Worm (Caenorhabditis elegans) whole organism, L4 larva: ENCODE measurements around the gene W10D9.1.
"Not testable (repeated sequence)": the region's sequence is repeated elsewhere in the genome, so short reads cannot be mapped to it uniquely, and the experiment has no call there.

ENCODE experiments used
- T20F7.1 ChIP-seq: fragments of 200-800 bp; sonication (Bioruptor generic); optimal IDR thresholded peaks from 2 replicates; lab custom pipeline; 2018; ENCODE audit warnings: mild to moderate bottlenecking, missing genetic modification characterization, missing compliant biosample characterization
- Y105C5A.15 ChIP-seq: fragments of 200-800 bp; sonication (Bioruptor generic); IDR thresholded peaks from 2 replicates; pipeline ENCODE4 v1.3.6; 2022; ENCODE audit warnings: missing genetic modification characterization, missing compliant biosample characterization
- aha-1 ChIP-seq: fragments of 150-350 bp; peaks from one replicate; lab custom pipeline; 2014; ENCODE audit warnings: missing biosample characterization, missing genetic modification characterization
- ceh-62 ChIP-seq: sonication (generic microtip); optimal IDR thresholded peaks from 2 replicates; lab custom pipeline; 2017; ENCODE audit warnings: missing biosample characterization, missing genetic modification characterization
- ctbp-1 ChIP-seq: fragments of 200-800 bp; sonication (Bioruptor generic); IDR thresholded peaks from 2 replicates; pipeline ENCODE4 v1.3.6; 2022; ENCODE audit warnings: missing genetic modification reagents, missing genetic modification characterization, missing compliant biosample characterization
- hlh-11 ChIP-seq: fragments of 200-800 bp; sonication (Bioruptor generic); optimal IDR thresholded peaks from 2 replicates; lab custom pipeline; 2018; ENCODE audit warnings: mild to moderate bottlenecking, missing genetic modification characterization, missing compliant biosample characterization
- jun-1 ChIP-seq: fragments of 150-350 bp; optimal IDR thresholded peaks from 2 replicates; lab custom pipeline; 2014; ENCODE audit warnings: missing biosample characterization, missing genetic modification reagents, missing genetic modification characterization
- lim-7 ChIP-seq: fragments of 200-800 bp; sonication (Bioruptor generic); IDR thresholded peaks from 2 replicates; pipeline ENCODE4 v1.3.6; 2022; ENCODE audit warnings: missing genetic modification characterization, missing compliant biosample characterization
- lin-13 ChIP-seq: fragments of 150-350 bp; optimal IDR thresholded peaks from 2 replicates; lab custom pipeline; 2014; ENCODE audit warnings: missing biosample characterization, missing genetic modification reagents, missing genetic modification characterization
- lin-15B ChIP-seq: fragments of 150-350 bp; sonication (generic microtip); optimal IDR thresholded peaks from 3 replicates; lab custom pipeline; 2014; ENCODE audit warnings: missing biosample characterization, missing genetic modification characterization
- lin-29 ChIP-seq: fragments of 200-800 bp; sonication (Bioruptor generic); IDR thresholded peaks from 2 replicates; pipeline ENCODE4 v1.3.6; 2022; ENCODE audit warnings: missing genetic modification reagents, missing genetic modification characterization, missing compliant biosample characterization
- lin-39 ChIP-seq: fragments of 150-350 bp; optimal IDR thresholded peaks from 2 replicates; lab custom pipeline; 2014; ENCODE audit warnings: missing biosample characterization, missing genetic modification reagents, missing genetic modification characterization
- lir-3 ChIP-seq: sonication (generic microtip); optimal IDR thresholded peaks from 2 replicates; lab custom pipeline; 2016; ENCODE audit warnings: mild to moderate bottlenecking, missing genetic modification characterization, missing compliant biosample characterization
- lsy-2 ChIP-seq, 2 experiments: fragments of 150-350 bp in 1 of 2; sonication (generic microtip) in 1 of 2; optimal IDR thresholded peaks; 2 replicates each; lab custom pipeline; 2014 to 2017; ENCODE audit warnings: missing biosample characterization in 2 of 2, missing genetic modification characterization in 2 of 2
- mdt-29 ChIP-seq: fragments of 200-800 bp; sonication (Bioruptor generic); IDR thresholded peaks from 2 replicates; pipeline ENCODE4 v1.3.6; 2022; ENCODE audit warnings: missing genetic modification reagents, missing genetic modification characterization, missing compliant biosample characterization
- mes-2 ChIP-seq: sonication (generic microtip); optimal IDR thresholded peaks from 2 replicates; lab custom pipeline; 2016; ENCODE audit warnings: missing genotype, mild to moderate bottlenecking, missing genetic modification characterization, missing compliant biosample characterization; ENCODE audit not compliant: poor library complexity, severe bottlenecking
- nhr-237 ChIP-seq: sonication (generic microtip); optimal IDR thresholded peaks from 2 replicates; lab custom pipeline; 2017; ENCODE audit warnings: missing biosample characterization, missing genetic modification characterization
- nhr-6 ChIP-seq: fragments of 150-350 bp; optimal IDR thresholded peaks from 2 replicates; lab custom pipeline; 2014; ENCODE audit warnings: missing biosample characterization, missing genetic modification characterization
- sdz-12 ChIP-seq: fragments of 200-800 bp; sonication (Bioruptor generic); optimal IDR thresholded peaks from 2 replicates; lab custom pipeline; 2018; ENCODE audit warnings: mild to moderate bottlenecking, missing genetic modification characterization, missing compliant biosample characterization
- set-16 ChIP-seq: fragments of 200-800 bp; sonication (Bioruptor generic); IDR thresholded peaks from 2 replicates; pipeline ENCODE4 v1.3.6; 2022; ENCODE audit warnings: missing genetic modification reagents, missing genetic modification characterization, missing compliant biosample characterization
- skn-1 ChIP-seq: fragments of 150-350 bp; optimal IDR thresholded peaks from 2 replicates; lab custom pipeline; 2014; ENCODE audit warnings: missing biosample characterization, missing genetic modification characterization
- spr-1 ChIP-seq: sonication (generic microtip); optimal IDR thresholded peaks from 2 replicates; lab custom pipeline; 2016; ENCODE audit warnings: mild to moderate bottlenecking, missing genetic modification characterization, missing compliant biosample characterization
- spr-3 ChIP-seq: fragments of 200-800 bp; sonication (Bioruptor generic); optimal IDR thresholded peaks from 2 replicates; lab custom pipeline; 2018; ENCODE audit warnings: mild to moderate bottlenecking, missing genetic modification characterization, missing compliant biosample characterization
- tra-1 ChIP-seq: fragments of 200-800 bp; sonication (Bioruptor generic); IDR thresholded peaks from 2 replicates; pipeline ENCODE4 v1.3.6; 2022; ENCODE audit warnings: missing genetic modification reagents, missing genetic modification characterization, missing compliant biosample characterization
- unc-62 ChIP-seq, 3 experiments: fragments of 150-350 bp in 1 of 3; sonication (generic microtip); optimal IDR thresholded peaks in 2 of 3; peaks in 1 of 3; 1 replicate in 1 of 3; 2 replicates in 2 of 3; lab custom pipeline; 2014 to 2017; ENCODE audit warnings: missing biosample characterization in 3 of 3, missing genetic modification characterization in 3 of 3, missing genetic modification reagents in 3 of 3, missing genotype in 1 of 3
- vab-7 ChIP-seq: fragments of 200-800 bp; sonication (Bioruptor generic); IDR thresholded peaks from 2 replicates; pipeline ENCODE4 v1.3.6; 2022; ENCODE audit warnings: missing genetic modification reagents, missing genetic modification characterization, missing compliant biosample characterization
- zfp-2 ChIP-seq: sonication (generic microtip); optimal IDR thresholded peaks from 2 replicates; lab custom pipeline; 2016; ENCODE audit warnings: mild to moderate bottlenecking, missing genetic modification characterization, missing compliant biosample characterization
- zip-2 ChIP-seq: fragments of 150-350 bp; optimal IDR thresholded peaks from 2 replicates; lab custom pipeline; 2014; ENCODE audit warnings: missing biosample characterization, missing genetic modification characterization

W10D9.1 gene

ce11 chrII:441102-441501 is 13.6 kb upstream of the W10D9.1 start, which contains the start of gene C24H12.1:
Gene C24H12.1 (plus strand): TSS chrII:441402.
- not testable (repeated sequence) for TF ChIP-seq spr-3 (GFP tag; lab: Kevin White, UChicago); ctbp-1 (GFP tag; lab: Robert Waterston, UW); T20F7.1 (GFP tag; lab: Kevin White, UChicago)

- TF ChIP-seq set-16 (GFP tag; lab: Robert Waterston, UW): peak; percentile 86
Observed at ce11 chrII:452159-452558, 2.6 kb upstream of the W10D9.1 start.

- TF ChIP-seq aha-1 (tag; lab: Kevin White, UChicago) (peak; percentile 88), lsy-2 (tag; optimal IDR thresholded peaks at IDR 0.05; lab: Kevin White, UChicago) (peak; percentile 19 to 75), hlh-11 (tag; lab: Kevin White, UChicago) (no peak), lin-13 (peak; percentile 80), lin-29 (no peak), nhr-6 (no peak)
Observed at ce11 chrII:456371-456770, 1.6 kb downstream of the W10D9.1 start.

- TF ChIP-seq lin-29 (no peak), lir-3 (tag; lab: Kevin White, UChicago) (no peak), vab-7 (no peak), lim-7 (GFP tag; lab: Robert Waterston, UW) (no peak), zfp-2 (tag; lab: Kevin White, UChicago) (no peak), mes-2 (tag; lab: Kevin White, UChicago) (no peak)
- TF ChIP-seq, all 104 proteins: peak for 0
Observed at ce11 chrII:457790-458189, 3.0 kb downstream of the W10D9.1 start, which contains the start of gene gvd-1. Gene gvd-1 (minus strand): TSS chrII:457890.

ce11 chrII:460835-461234 is 6.1 kb downstream of the W10D9.1 start, which contains the start of gene W10D9.3:
Gene W10D9.3 (minus strand): TSS chrII:460935.
- no peak for TF ChIP-seq tra-1 (GFP tag; lab: Robert Waterston, UW)
- TF ChIP-seq spr-1 (tag; lab: Kevin White, UChicago): no peak
- peak in 1 of 2 experiments; percentile 73 for TF ChIP-seq unc-62 (GFP tag; optimal IDR thresholded peaks at IDR 0.05 in 1 of 2; lab: Kevin White, UChicago)
- no peak for TF ChIP-seq unc-62 (tag; optimal IDR thresholded peaks at IDR 0.05; lab: Kevin White, UChicago)
- TF ChIP-seq mdt-29 (GFP tag; lab: Robert Waterston, UW): no peak

- TF ChIP-seq lsy-2 (tag; optimal IDR thresholded peaks at IDR 0.05; lab: Kevin White, UChicago): peak in 1 of 2 experiments; percentile 58
- no peak for TF ChIP-seq T20F7.1 (GFP tag; lab: Kevin White, UChicago)
Observed at ce11 chrII:461297-461696, 6.6 kb downstream of the W10D9.1 start.

ce11 chrII:467265-467664 is 12.5 kb downstream of the W10D9.1 start, which contains the start of gene nfyb-1:
Gene nfyb-1 (minus strand): TSS chrII:467365.
- TF ChIP-seq skn-1: no peak
- peak in 1 of 2 experiments; percentile 20 for TF ChIP-seq unc-62 (GFP tag; optimal IDR thresholded peaks at IDR 0.05 in 1 of 2; lab: Kevin White, UChicago)
- no peak for TF ChIP-seq unc-62 (tag; optimal IDR thresholded peaks at IDR 0.05; lab: Kevin White, UChicago)

ce11 chrII:470375-470774 is 15.6 kb downstream of the W10D9.1 start, which contains the start of gene tomm-22:
Gene tomm-22 (minus strand): TSS chrII:470475.
- no peak for TF ChIP-seq Y105C5A.15 (GFP tag; lab: Robert Waterston, UW)
- TF ChIP-seq, all 104 proteins: peak for 0

ce11 chrII:473203-473602 is 18.5 kb downstream of the W10D9.1 start, which contains the start of gene W07E6.5:
Gene W07E6.5 (plus strand): TSS chrII:473503.
- no peak for TF ChIP-seq lir-3 (tag; lab: Kevin White, UChicago)
- TF ChIP-seq ceh-62 (tag; lab: Kevin White, UChicago): no peak
- no peak for TF ChIP-seq lin-15B (tag; lab: Kevin White, UChicago)
- TF ChIP-seq lin-39 (tag; lab: Kevin White, UChicago): no peak
- no peak for TF ChIP-seq jun-1
- TF ChIP-seq nhr-237 (tag; lab: Kevin White, UChicago): no peak
- TF ChIP-seq zip-2 (tag; lab: Kevin White, UChicago): no peak
- no peak for TF ChIP-seq sdz-12 (GFP tag; lab: Kevin White, UChicago)
- no peak for TF ChIP-seq nhr-6
